Worm (Caenorhabditis elegans) whole organism, L2 larva: Measurements from ENCODE around the gene D2045.8.

Experiments used
- C34F6.9 ChIP-seq: fragments of 150-350 bp; optimal IDR thresholded peaks from 2 replicates; lab custom pipeline; 2014; ENCODE audit warnings: missing biosample characterization, missing genetic modification characterization
- F13H6.1 ChIP-seq: sonication (generic microtip); optimal IDR thresholded peaks from 2 replicates; lab custom pipeline; 2016; ENCODE audit warnings: missing genetic modification characterization, missing compliant biosample characterization
- R02D3.7 ChIP-seq: fragments of 150-350 bp; optimal IDR thresholded peaks from 2 replicates; lab custom pipeline; 2014; ENCODE audit warnings: missing biosample characterization, missing genetic modification characterization
- Y55F3AM.14 ChIP-seq: fragments of 200-800 bp; sonication (Bioruptor generic); optimal IDR thresholded peaks from 2 replicates; lab custom pipeline; 2018; ENCODE audit warnings: mild to moderate bottlenecking, missing genetic modification characterization, missing compliant biosample characterization
- ZK546.5 ChIP-seq: sonication (generic microtip); optimal IDR thresholded peaks from 2 replicates; lab custom pipeline; 2017; ENCODE audit warnings: missing biosample characterization, missing genetic modification characterization
- alr-1 ChIP-seq: fragments of 150-350 bp; optimal IDR thresholded peaks from 2 replicates; lab custom pipeline; 2014; ENCODE audit warnings: missing biosample characterization, missing genetic modification characterization
- aly-2 ChIP-seq: fragments of 150-350 bp; optimal IDR thresholded peaks from 2 replicates; lab custom pipeline; 2014; ENCODE audit warnings: missing biosample characterization, missing genetic modification characterization
- ama-1 ChIP-seq: fragments of 150-350 bp; optimal IDR thresholded peaks from 2 replicates; lab custom pipeline; 2018; ENCODE audit warnings: inconsistent platforms
- blmp-1 ChIP-seq: sonication (generic microtip); optimal IDR thresholded peaks from 2 replicates; lab custom pipeline; 2017; ENCODE audit warnings: missing genetic modification characterization, mild to moderate bottlenecking, missing compliant biosample characterization, antibody characterized with exemption, moderate library complexity; ENCODE audit not compliant: insufficient read depth
- ceh-16 ChIP-seq: fragments of 150-350 bp; optimal IDR thresholded peaks from 2 replicates; lab custom pipeline; 2014; ENCODE audit warnings: missing biosample characterization, missing genetic modification characterization
- ceh-82 ChIP-seq: fragments of 150-350 bp; optimal IDR thresholded peaks from 2 replicates; lab custom pipeline; 2014; ENCODE audit warnings: missing biosample characterization, missing genetic modification characterization
- crh-2 ChIP-seq: sonication (generic microtip); optimal IDR thresholded peaks from 2 replicates; lab custom pipeline; 2017; ENCODE audit warnings: missing biosample characterization, missing genetic modification characterization
- dmd-4 ChIP-seq: sonication (generic microtip); optimal IDR thresholded peaks from 2 replicates; lab custom pipeline; 2017; ENCODE audit warnings: missing biosample characterization, missing genetic modification characterization
- egl-27 ChIP-seq: sonication (generic microtip); optimal IDR thresholded peaks from 3 replicates; lab custom pipeline; 2017; ENCODE audit warnings: missing biosample characterization, missing genetic modification reagents, missing genetic modification characterization
- elt-1 ChIP-seq: fragments of 150-350 bp; optimal IDR thresholded peaks from 2 replicates; lab custom pipeline; 2014; ENCODE audit warnings: missing biosample characterization, missing genetic modification characterization
- elt-3 ChIP-seq: sonication (generic microtip); optimal IDR thresholded peaks from 2 replicates; lab custom pipeline; 2017; ENCODE audit warnings: missing biosample characterization, missing genetic modification characterization
- fos-1 ChIP-seq: fragments of 150-350 bp; optimal IDR thresholded peaks from 2 replicates; lab custom pipeline; 2014; ENCODE audit warnings: missing biosample characterization, missing genetic modification characterization
- gmeb-1 ChIP-seq: fragments of 150-350 bp; optimal IDR thresholded peaks from 2 replicates; lab custom pipeline; 2014; ENCODE audit warnings: missing biosample characterization, missing genetic modification characterization
- lin-11 ChIP-seq: fragments of 150-350 bp; sonication (generic microtip); optimal IDR thresholded peaks from 2 replicates; lab custom pipeline; 2014; ENCODE audit warnings: missing biosample characterization, missing genetic modification characterization, inconsistent platforms, mixed read lengths
- lin-13 ChIP-seq: fragments of 150-350 bp; optimal IDR thresholded peaks from 2 replicates; lab custom pipeline; 2014; ENCODE audit warnings: missing biosample characterization, missing genetic modification reagents, missing genetic modification characterization
- lin-39 ChIP-seq: fragments of 150-350 bp; optimal IDR thresholded peaks from 2 replicates; lab custom pipeline; 2014; ENCODE audit warnings: missing biosample characterization, missing genetic modification reagents, missing genetic modification characterization
- lsy-2 ChIP-seq, 2 experiments: fragments of 150-350 bp in 1 of 2; sonication (generic microtip) in 1 of 2; optimal IDR thresholded peaks; 2 replicates each; lab custom pipeline; 2014 to 2017; ENCODE audit warnings: missing biosample characterization in 2 of 2, missing genetic modification characterization in 2 of 2
- mab-5 ChIP-seq: fragments of 150-350 bp; optimal IDR thresholded peaks from 2 replicates; lab custom pipeline; 2014; ENCODE audit warnings: missing biosample characterization, missing genetic modification characterization
- mbf-1 ChIP-seq: sonication (generic microtip); optimal IDR thresholded peaks from 2 replicates; lab custom pipeline; 2017; ENCODE audit warnings: missing biosample characterization, missing genetic modification characterization
- mdl-1 ChIP-seq, 2 experiments: fragments of 150-350 bp in 1 of 2; sonication (generic microtip) in 1 of 2; optimal IDR thresholded peaks; 2 replicates each; lab custom pipeline; 2017; ENCODE audit warnings: missing biosample characterization in 2 of 2, missing genetic modification characterization in 2 of 2
- nhr-10 ChIP-seq: sonication (generic microtip); optimal IDR thresholded peaks from 2 replicates; lab custom pipeline; 2017; ENCODE audit warnings: missing biosample characterization, missing genetic modification characterization
- nhr-11 ChIP-seq: fragments of 150-350 bp; optimal IDR thresholded peaks from 2 replicates; lab custom pipeline; 2014; ENCODE audit warnings: missing biosample characterization, missing genetic modification characterization
- nhr-12 ChIP-seq: fragments of 150-350 bp; optimal IDR thresholded peaks from 2 replicates; lab custom pipeline; 2014; ENCODE audit warnings: missing biosample characterization, missing genetic modification characterization
- nhr-129 ChIP-seq: fragments of 150-350 bp; optimal IDR thresholded peaks from 2 replicates; lab custom pipeline; 2014; ENCODE audit warnings: missing biosample characterization, missing genetic modification characterization
- nhr-21 ChIP-seq: fragments of 150-350 bp; optimal IDR thresholded peaks from 2 replicates; lab custom pipeline; 2014; ENCODE audit warnings: missing biosample characterization, missing genetic modification characterization
- nhr-23 ChIP-seq: fragments of 150-350 bp; optimal IDR thresholded peaks from 2 replicates; lab custom pipeline; 2014; ENCODE audit warnings: missing biosample characterization, missing genetic modification reagents, missing genetic modification characterization
- nhr-237 ChIP-seq: fragments of 150-350 bp; optimal IDR thresholded peaks from 2 replicates; lab custom pipeline; 2014; ENCODE audit warnings: missing biosample characterization, missing genetic modification characterization
- nhr-25 ChIP-seq: fragments of 150-350 bp; sonication (generic microtip); optimal IDR thresholded peaks from 3 replicates; lab custom pipeline; 2014; ENCODE audit warnings: missing biosample characterization, missing genetic modification characterization
- nhr-6 ChIP-seq: fragments of 150-350 bp; optimal IDR thresholded peaks from 2 replicates; lab custom pipeline; 2014; ENCODE audit warnings: missing biosample characterization, missing genetic modification characterization
- nhr-77 ChIP-seq: fragments of 150-350 bp; optimal IDR thresholded peaks from 2 replicates; lab custom pipeline; 2014; ENCODE audit warnings: missing biosample characterization, missing genetic modification characterization
- peb-1 ChIP-seq: fragments of 150-350 bp; optimal IDR thresholded peaks from 2 replicates; lab custom pipeline; 2014; ENCODE audit warnings: missing biosample characterization, missing genetic modification characterization
- sem-4 ChIP-seq: fragments of 150-350 bp; optimal IDR thresholded peaks from 2 replicates; lab custom pipeline; 2014; ENCODE audit warnings: missing biosample characterization, missing genetic modification reagents, missing genetic modification characterization
- skn-1 ChIP-seq: sonication (generic microtip); optimal IDR thresholded peaks from 2 replicates; lab custom pipeline; 2017; ENCODE audit warnings: missing biosample characterization, missing genetic modification characterization
- sma-3 ChIP-seq: sonication (generic microtip); optimal IDR thresholded peaks from 2 replicates; lab custom pipeline; 2016; ENCODE audit warnings: missing genetic modification reagents, missing genetic modification characterization, missing compliant biosample characterization
- sma-9 ChIP-seq, 2 experiments: fragments of 150-350 bp in 1 of 2; sonication (generic microtip) in 1 of 2; optimal IDR thresholded peaks; 2 replicates each; lab custom pipeline; 2014 to 2016; ENCODE audit warnings: missing genetic modification characterization in 2 of 2, mild to moderate bottlenecking in 1 of 2, missing biosample characterization in 1 of 2, missing compliant biosample characterization in 1 of 2, missing genetic modification reagents in 1 of 2, moderate library complexity in 1 of 2
- snpc-4 ChIP-seq: fragments of 150-350 bp; optimal IDR thresholded peaks from 2 replicates; lab custom pipeline; 2014; ENCODE audit warnings: missing biosample characterization, missing genetic modification characterization
- unc-39 ChIP-seq: fragments of 150-350 bp; optimal IDR thresholded peaks from 2 replicates; lab custom pipeline; 2014; ENCODE audit warnings: missing biosample characterization, missing genetic modification characterization
- unc-55 ChIP-seq: fragments of 150-350 bp; sonication (generic microtip); optimal IDR thresholded peaks from 3 replicates; lab custom pipeline; 2014; ENCODE audit warnings: missing biosample characterization, missing genetic modification reagents, missing genetic modification characterization
- unc-62 ChIP-seq: fragments of 150-350 bp; optimal IDR thresholded peaks from 2 replicates; lab custom pipeline; 2014; ENCODE audit warnings: missing biosample characterization, missing genetic modification reagents, missing genetic modification characterization
- zag-1 ChIP-seq: fragments of 150-350 bp; optimal IDR thresholded peaks from 2 replicates; lab custom pipeline; 2014; ENCODE audit warnings: missing biosample characterization, missing genetic modification characterization
- ztf-1 ChIP-seq: fragments of 200-800 bp; sonication (Bioruptor generic); conservative IDR thresholded peaks from 2 replicates; pipeline ENCODE4 v1.3.6; 2022; ENCODE audit warnings: missing genetic modification characterization, missing compliant biosample characterization
- ztf-11 ChIP-seq: sonication (generic microtip); optimal IDR thresholded peaks from 2 replicates; lab custom pipeline; 2017; ENCODE audit warnings: missing biosample characterization, missing genetic modification characterization
- ztf-4 ChIP-seq: fragments of 150-350 bp; optimal IDR thresholded peaks from 2 replicates; lab custom pipeline; 2014; ENCODE audit warnings: missing biosample characterization, missing genetic modification characterization

Gene D2045.8

DNA sequence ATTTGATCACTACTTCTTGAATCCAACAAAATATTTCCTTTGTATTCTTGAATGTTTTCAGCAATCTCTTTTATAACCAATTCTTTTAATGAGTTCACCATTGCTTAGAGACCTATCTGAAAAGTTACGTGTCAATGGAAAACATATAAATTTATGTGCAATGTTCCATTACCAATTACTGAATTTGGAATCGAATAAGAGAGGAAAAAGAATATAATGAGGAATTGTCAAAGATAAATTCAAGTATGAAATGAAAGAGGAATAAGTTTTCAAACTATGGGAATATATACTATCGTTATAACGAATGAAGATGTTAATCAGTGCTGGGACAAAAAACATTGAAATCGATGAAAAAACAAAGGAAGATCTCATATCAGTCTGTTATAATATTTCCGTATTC is 31.1 kb upstream of the D2045.8 start, which contains the start of gene H04D03.4:
Gene H04D03.4 (minus strand): TSS at position 101 of the 400 bp plus-strand sequence.
- TF ChIP-seq ztf-4 (tag; lab: Kevin White, UChicago) (no peak), crh-2 (tag; lab: Kevin White, UChicago) (no peak), mdl-1 (tag; optimal IDR thresholded peaks at IDR 0.05; lab: Kevin White, UChicago) (no peak), unc-62 (GFP tag; lab: Kevin White, UChicago) (no peak), ama-1 (lab: Kevin White, UChicago) (no peak), ztf-1 (GFP tag; lab: Robert Waterston, UW) (no peak), nhr-23 (tag; lab: Kevin White, UChicago) (no peak), skn-1 (tag; lab: Kevin White, UChicago) (no peak)
- TF ChIP-seq, all 48 proteins: peak for 0

DNA sequence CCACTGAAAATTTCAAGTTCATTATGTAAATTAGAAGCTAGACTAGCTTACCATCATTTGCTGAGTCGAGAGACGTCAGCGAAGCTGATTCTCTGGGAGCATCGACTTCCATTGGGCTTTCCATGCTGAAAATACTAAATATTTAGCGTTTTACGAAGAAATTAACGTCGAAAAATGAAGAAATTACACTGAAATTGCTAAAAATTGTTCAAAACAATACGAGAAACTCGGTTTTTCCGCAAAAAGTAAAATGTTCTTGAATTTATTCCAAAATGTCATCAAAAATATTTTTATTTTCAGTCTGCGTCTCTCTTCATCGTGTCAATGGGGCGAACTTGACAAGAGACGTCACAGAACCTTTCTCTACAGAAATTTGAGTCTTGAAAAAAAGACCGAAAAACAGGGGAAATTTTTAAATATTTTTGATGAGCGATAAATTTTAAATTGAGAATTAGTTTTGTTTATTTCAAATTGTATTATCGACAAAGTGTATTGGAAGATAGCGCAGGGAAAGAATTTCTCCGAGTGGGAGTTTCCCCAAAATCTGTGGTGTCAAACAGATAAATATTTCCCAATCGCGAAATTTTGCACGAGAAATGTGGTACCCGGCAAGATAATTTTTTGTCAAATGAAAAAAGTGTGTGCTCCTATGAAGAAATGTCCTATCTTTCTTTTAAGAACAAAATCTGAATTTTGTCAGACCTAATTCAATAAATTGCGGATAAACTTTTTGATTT is 21.5 kb upstream of the D2045.8 start, which contains the start of gene ecps-1:
Gene ecps-1 (minus strand): TSS at position 125 of the 737 bp plus-strand sequence.
- TF ChIP-seq lsy-2 (tag; optimal IDR thresholded peaks at IDR 0.05; lab: Kevin White, UChicago) (peak; percentile 70 to 93), fos-1 (tag; lab: Kevin White, UChicago) (peak; percentile 80), ztf-4 (tag; lab: Kevin White, UChicago) (no peak), sem-4 (tag; lab: Kevin White, UChicago) (peak; percentile 82), nhr-6 (tag; lab: Kevin White, UChicago) (peak; percentile 83), peb-1 (tag; lab: Kevin White, UChicago) (no peak), F13H6.1 (tag; lab: Kevin White, UChicago) (peak; percentile 77), ama-1 (lab: Kevin White, UChicago) (no peak), ztf-11 (tag; lab: Kevin White, UChicago) (no peak), Y55F3AM.14 (no peak), unc-55 (GFP tag; lab: Kevin White, UChicago) (peak; percentile 96), lin-11 (no peak), unc-39 (no peak), crh-2 (tag; lab: Kevin White, UChicago) (peak; percentile 95), lin-39 (no peak), lin-13 (no peak), nhr-129 (tag; lab: Kevin White, UChicago) (peak; percentile 81), nhr-10 (no peak), nhr-21 (peak; percentile 81), mbf-1 (tag; lab: Kevin White, UChicago) (no peak), nhr-23 (tag; lab: Kevin White, UChicago) (no peak), nhr-25 (tag; lab: Kevin White, UChicago) (no peak), dmd-4 (no peak), gmeb-1 (tag; lab: Kevin White, UChicago) (peak; percentile 84), elt-1 (no peak), nhr-237 (tag; lab: Kevin White, UChicago) (peak; percentile 46), egl-27 (tag; lab: Kevin White, UChicago) (peak; percentile 57), aly-2 (tag; lab: Kevin White, UChicago) (no peak), elt-3 (tag; lab: Kevin White, UChicago) (no peak), R02D3.7 (peak; percentile 41), snpc-4 (tag; lab: Kevin White, UChicago) (peak; percentile 50), ceh-82 (no peak), blmp-1 (tag; lab: Kevin White, UChicago) (peak; percentile 24), sma-3 (GFP tag; lab: Kevin White, UChicago) (peak; percentile 96), nhr-77 (peak; percentile 41), C34F6.9 (tag; lab: Kevin White, UChicago) (peak; percentile 97), sma-9 (GFP tag; optimal IDR thresholded peaks at IDR 0.05; lab: Kevin White, UChicago) (peak; percentile 90), sma-9 (tag; optimal IDR thresholded peaks at IDR 0.05; lab: Kevin White, UChicago) (no peak), skn-1 (tag; lab: Kevin White, UChicago) (peak; percentile 95), nhr-11 (tag; lab: Kevin White, UChicago) (peak; percentile 11), unc-62 (GFP tag; lab: Kevin White, UChicago) (no peak), mab-5 (tag; lab: Kevin White, UChicago) (peak; percentile 88), ztf-1 (GFP tag; lab: Robert Waterston, UW) (no peak), zag-1 (tag; lab: Kevin White, UChicago) (peak; percentile 48), mdl-1 (tag; optimal IDR thresholded peaks at IDR 0.05; lab: Kevin White, UChicago) (peak; percentile 1 to 4), alr-1 (no peak), ZK546.5 (tag; lab: Kevin White, UChicago) (peak; percentile 58), nhr-12 (no peak), ceh-16 (tag; lab: Kevin White, UChicago) (no peak)
